Fruit fly (Drosophila melanogaster) whole organism, wandering third instar larva: ENCODE measurements around the gene dpr18.

ENCODE experiments used
- Jra ChIP-seq: sonication (Bioruptor generic); optimal IDR thresholded peaks from 2 replicates; lab custom pipeline; 2016; ENCODE audit warnings: missing biosample characterization, missing genetic modification characterization
- OdsH ChIP-seq: fragments of 200-800 bp; sonication (Bioruptor generic); optimal IDR thresholded peaks from 2 replicates; lab custom pipeline; 2016; ENCODE audit warnings: missing biosample characterization, mild to moderate bottlenecking, missing genetic modification characterization
- h ChIP-seq: fragments of 200-800 bp; sonication (Bioruptor generic); optimal IDR thresholded peaks from 3 replicates; lab custom pipeline; 2016; ENCODE audit warnings: missing biosample characterization, mild to moderate bottlenecking, missing genetic modification characterization
- jim ChIP-seq: fragments of 175-275, 200-325 bp; sonication (Bioruptor generic); optimal IDR thresholded peaks from 2 replicates; lab custom pipeline; 2016; ENCODE audit warnings: missing biosample characterization, mild to moderate bottlenecking, missing genetic modification characterization
- pan ChIP-seq: fragments of >200 bp; optimal IDR thresholded peaks from 2 replicates; lab custom pipeline; 2017

- TF ChIP-seq pan (lab: Kevin White, UChicago) (no peak), OdsH (no peak), Jra (GFP tag; lab: Kevin White, UChicago) (no peak), h (GFP tag; lab: Kevin White, UChicago) (no peak), jim (GFP tag; lab: Kevin White, UChicago) (no peak)
These were observed 40.7 kb downstream of the dpr18 start for dm6 chrX:16104056-16104737.
